Worm (Caenorhabditis elegans) whole organism, young adult: ENCODE results near the gene hsp-6.

ENCODE experiments used
- B0261.1 ChIP-seq: sonication (generic microtip); optimal IDR thresholded peaks from 2 replicates; lab custom pipeline; 2016; ENCODE audit warnings: mild to moderate bottlenecking, missing genetic modification characterization, moderate library complexity, missing compliant biosample characterization
- D2030.7 ChIP-seq: fragments of 200-800 bp; sonication (Bioruptor generic); IDR thresholded peaks from 2 replicates; pipeline ENCODE4 v1.3.6; 2022; ENCODE audit warnings: missing genetic modification reagents, missing genetic modification characterization, missing compliant biosample characterization
- F52B5.7 ChIP-seq: sonication (generic microtip); optimal IDR thresholded peaks from 2 replicates; lab custom pipeline; 2016; ENCODE audit warnings: mild to moderate bottlenecking, missing genetic modification characterization, missing compliant biosample characterization
- F55B11.4 ChIP-seq: sonication (generic microtip); optimal IDR thresholded peaks from 2 replicates; lab custom pipeline; 2016; ENCODE audit warnings: missing compliant biosample characterization, missing genetic modification characterization, borderline replicate concordance; ENCODE audit not compliant: insufficient read depth
- F57C9.4 ChIP-seq: sonication (generic microtip); optimal IDR thresholded peaks from 2 replicates; lab custom pipeline; 2017; ENCODE audit warnings: mild to moderate bottlenecking, missing genetic modification characterization, missing compliant biosample characterization
- Y67H2A.10 ChIP-seq: fragments of 200-800 bp; sonication (Bioruptor generic); conservative IDR thresholded peaks from 2 replicates; pipeline ENCODE4 v1.3.6; 2022; ENCODE audit warnings: missing genetic modification reagents, missing genetic modification characterization, missing compliant biosample characterization
- akir-1 ChIP-seq: fragments of 200-800 bp; sonication (Bioruptor generic); optimal IDR thresholded peaks from 2 replicates; lab custom pipeline; 2018; ENCODE audit warnings: mild to moderate bottlenecking, missing genetic modification characterization, moderate library complexity, missing compliant biosample characterization
- aptf-2 ChIP-seq: fragments of 200-800 bp; sonication (Bioruptor generic); conservative IDR thresholded peaks from 2 replicates; pipeline ENCODE4 v1.3.6; 2022; ENCODE audit warnings: missing genetic modification reagents, missing genetic modification characterization, missing compliant biosample characterization
- athp-1 ChIP-seq: sonication (generic microtip); optimal IDR thresholded peaks from 2 replicates; lab custom pipeline; 2017; ENCODE audit warnings: mild to moderate bottlenecking, missing genetic modification characterization, missing compliant biosample characterization
- attf-6 ChIP-seq: fragments of 200-800 bp; sonication (Bioruptor generic); IDR thresholded peaks from 2 replicates; pipeline ENCODE4 v1.3.6; 2022; ENCODE audit warnings: missing genetic modification reagents, missing genetic modification characterization, missing compliant biosample characterization
- ceh-40 ChIP-seq: fragments of 200-800 bp; sonication (Bioruptor generic); IDR thresholded peaks from 2 replicates; pipeline ENCODE4 v1.3.6; 2022; ENCODE audit warnings: missing genetic modification characterization, missing compliant biosample characterization
- ceh-79 ChIP-seq: sonication (generic microtip); optimal IDR thresholded peaks from 2 replicates; lab custom pipeline; 2017; ENCODE audit warnings: mild to moderate bottlenecking, missing genetic modification characterization, missing compliant biosample characterization
- chd-7 ChIP-seq: sonication (generic microtip); optimal IDR thresholded peaks from 2 replicates; lab custom pipeline; 2016; ENCODE audit warnings: mild to moderate bottlenecking, missing genetic modification characterization, moderate library complexity, missing compliant biosample characterization
- die-1 ChIP-seq: sonication (generic microtip); optimal IDR thresholded peaks from 2 replicates; lab custom pipeline; 2016; ENCODE audit warnings: missing genotype, mild to moderate bottlenecking, missing genetic modification characterization, missing compliant biosample characterization
- dpff-1 ChIP-seq: sonication (generic microtip); optimal IDR thresholded peaks from 2 replicates; lab custom pipeline; 2017; ENCODE audit warnings: mild to moderate bottlenecking, missing genetic modification characterization, missing compliant biosample characterization
- ekl-4 ChIP-seq: fragments of 200-800 bp; sonication (Bioruptor generic); IDR thresholded peaks from 2 replicates; pipeline ENCODE4 v1.3.6; 2022; ENCODE audit warnings: missing genetic modification reagents, missing genetic modification characterization, missing compliant biosample characterization
- hsf-1 ChIP-seq: fragments of 200-800 bp; sonication (Bioruptor generic); IDR thresholded peaks from 2 replicates; pipeline ENCODE4 v1.3.6; 2022; ENCODE audit warnings: missing genetic modification reagents, missing genetic modification characterization, missing compliant biosample characterization
- lin-26 ChIP-seq: fragments of 200-800 bp; sonication (Bioruptor generic); IDR thresholded peaks from 2 replicates; pipeline ENCODE4 v1.3.6; 2022; ENCODE audit warnings: missing genetic modification reagents, missing genetic modification characterization, missing compliant biosample characterization
- lin-35 ChIP-seq, 3 experiments: fragments of 150-350 bp in 2 of 3; sonication (generic microtip) in 1 of 3; optimal IDR thresholded peaks; 2 replicates each; lab custom pipeline; 2014 to 2018; ENCODE audit warnings: missing biosample characterization in 3 of 3, missing genetic modification characterization in 3 of 3, missing genetic modification reagents in 3 of 3
- lin-54 ChIP-seq: fragments of 200-800 bp; sonication (Bioruptor generic); optimal IDR thresholded peaks from 2 replicates; lab custom pipeline; 2018; ENCODE audit warnings: mild to moderate bottlenecking, missing genetic modification characterization, missing compliant biosample characterization
- lsy-27 ChIP-seq: sonication (generic microtip); optimal IDR thresholded peaks from 2 replicates; lab custom pipeline; 2017; ENCODE audit warnings: missing genetic modification characterization, mild to moderate bottlenecking, missing compliant biosample characterization, antibody characterized with exemption, missing genotype, borderline replicate concordance; ENCODE audit not compliant: insufficient read depth
- nfya-2 ChIP-seq: fragments of 200-800 bp; sonication (Bioruptor generic); IDR thresholded peaks from 2 replicates; pipeline ENCODE4 v1.3.6; 2022; ENCODE audit warnings: missing genetic modification reagents, missing genetic modification characterization, missing compliant biosample characterization
- nhr-90 ChIP-seq: sonication (generic microtip); optimal IDR thresholded peaks from 2 replicates; lab custom pipeline; 2016; ENCODE audit warnings: missing genotype, mild to moderate bottlenecking, missing genetic modification characterization, missing compliant biosample characterization
- pbrm-1 ChIP-seq: fragments of 200-800 bp; sonication (Bioruptor generic); IDR thresholded peaks from 2 replicates; pipeline ENCODE4 v1.3.6; 2022; ENCODE audit warnings: missing genetic modification reagents, missing genetic modification characterization, missing compliant biosample characterization
- rpc-1 ChIP-seq, 2 experiments: fragments of 150-350 bp in 1 of 2; sonication (generic microtip) in 1 of 2; optimal IDR thresholded peaks; 2 replicates each; lab custom pipeline; 2014 to 2018; ENCODE audit warnings: missing biosample characterization in 1 of 2, missing genetic modification characterization in 1 of 2, missing genetic modification reagents in 1 of 2, missing genotype in 1 of 2
- sdz-38 ChIP-seq: sonication (generic microtip); optimal IDR thresholded peaks from 2 replicates; lab custom pipeline; 2016; ENCODE audit warnings: missing genotype, missing genetic modification characterization, missing compliant biosample characterization
- snpc-1.3 ChIP-seq: sonication (generic microtip); optimal IDR thresholded peaks from 2 replicates; lab custom pipeline; 2017; ENCODE audit warnings: missing genetic modification characterization, mild to moderate bottlenecking, missing compliant biosample characterization, antibody characterized with exemption, moderate library complexity, missing genotype, missing genetic modification reagents; ENCODE audit not compliant: insufficient read depth
- snpc-3.4 ChIP-seq: sonication (generic microtip); optimal IDR thresholded peaks from 2 replicates; lab custom pipeline; 2017; ENCODE audit warnings: missing genetic modification characterization, mild to moderate bottlenecking, missing compliant biosample characterization, antibody characterized with exemption, moderate library complexity, missing genotype, missing genetic modification reagents
- tlf-1 ChIP-seq: fragments of 200-800 bp; sonication (Bioruptor generic); optimal IDR thresholded peaks from 2 replicates; lab custom pipeline; 2018; ENCODE audit warnings: mild to moderate bottlenecking, missing genetic modification characterization, missing compliant biosample characterization
- unc-130 ChIP-seq: sonication (generic microtip); optimal IDR thresholded peaks from 2 replicates; lab custom pipeline; 2016; ENCODE audit warnings: missing genetic modification reagents, missing genetic modification characterization, missing compliant biosample characterization
- xnd-1 ChIP-seq: sonication (generic microtip); optimal IDR thresholded peaks from 2 replicates; lab custom pipeline; 2016; ENCODE audit warnings: missing genotype, missing genetic modification reagents, missing genetic modification characterization, missing compliant biosample characterization
- zfh-2 ChIP-seq: fragments of 200-800 bp; sonication (Bioruptor generic); conservative IDR thresholded peaks from 2 replicates; pipeline ENCODE4 v1.3.6; 2022; ENCODE audit warnings: missing genetic modification reagents, missing genetic modification characterization, missing compliant biosample characterization
- zim-3 ChIP-seq: sonication (generic microtip); optimal IDR thresholded peaks from 2 replicates; lab custom pipeline; 2017; ENCODE audit warnings: mild to moderate bottlenecking, missing genetic modification characterization, moderate library complexity, missing compliant biosample characterization
- ztf-18 ChIP-seq: sonication (generic microtip); optimal IDR thresholded peaks from 2 replicates; lab custom pipeline; 2016; ENCODE audit warnings: missing genotype, mild to moderate bottlenecking, missing genetic modification characterization, missing compliant biosample characterization
- ztf-22 ChIP-seq: fragments of 200-800 bp; sonication (Bioruptor generic); optimal IDR thresholded peaks from 2 replicates; lab custom pipeline; 2018; ENCODE audit warnings: mild to moderate bottlenecking, missing genetic modification characterization, moderate library complexity, missing compliant biosample characterization
- ztf-25 ChIP-seq: fragments of 200-800 bp; sonication (Bioruptor generic); IDR thresholded peaks from 2 replicates; pipeline ENCODE4 v1.3.6; 2022; ENCODE audit warnings: missing genetic modification reagents, missing genetic modification characterization, missing compliant biosample characterization

hsp-6 gene

DNA sequence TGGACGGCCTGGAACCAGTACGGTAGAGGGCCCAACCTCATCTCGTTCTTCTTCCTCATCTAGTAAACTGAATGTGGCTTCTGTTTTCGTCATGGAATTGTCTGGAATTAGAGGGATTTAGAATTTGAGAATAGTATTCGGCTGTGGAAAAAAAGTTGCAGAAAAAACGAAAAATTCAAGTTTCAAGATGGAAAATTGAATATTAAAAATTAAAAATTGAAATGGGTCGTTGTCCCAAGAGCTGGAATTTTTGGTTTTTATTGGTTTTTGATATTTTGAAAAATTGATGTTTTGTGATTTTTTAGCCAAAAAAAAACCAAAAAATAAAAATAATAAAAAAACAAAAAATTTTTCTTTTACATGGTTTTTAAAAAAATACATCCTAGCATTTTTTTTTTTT, 20.7 kb downstream of the hsp-6 start, which contains the start of gene R02F11.3:
TSS of gene R02F11.3 (minus strand) at position 101 of the 400 bp plus-strand sequence.
- TF ChIP-seq ztf-18 (tag; lab: Kevin White, UChicago), result no peak
- TF ChIP-seq attf-6 (GFP tag; lab: Robert Waterston, UW), result no peak
- TF ChIP-seq athp-1 (tag; lab: Kevin White, UChicago), result no peak
- TF ChIP-seq akir-1, result no peak
- TF ChIP-seq ceh-40 (GFP tag; lab: Robert Waterston, UW), result no peak
- TF ChIP-seq die-1 (tag; lab: Kevin White, UChicago), result no peak
- no peak for TF ChIP-seq D2030.7 (GFP tag; lab: Robert Waterston, UW)

- TF ChIP-seq aptf-2 (no peak), chd-7 (no peak), lin-26 (GFP tag; lab: Robert Waterston, UW) (no peak), snpc-3.4 (tag; lab: Kevin White, UChicago) (no peak), zfh-2 (GFP tag; lab: Robert Waterston, UW) (peak; percentile 71), pbrm-1 (GFP tag; lab: Robert Waterston, UW) (no peak), ztf-25 (GFP tag; lab: Robert Waterston, UW) (0 out of 2 replicates have a peak, but pooled peaks have one; percentile 10)
Measured at ce11 chrV:4801943-4802342, 24.6 kb downstream of the hsp-6 start.

- TF ChIP-seq dpff-1 (tag; lab: Kevin White, UChicago) (no peak), hsf-1 (GFP tag; lab: Robert Waterston, UW) (0 out of 2 replicates have a peak, but pooled peaks have one; percentile 22)
- TF ChIP-seq, all 124 proteins: peak for 1
Measured at ce11 chrV:4800794-4801193, 25.8 kb downstream of the hsp-6 start, which contains the start of gene R02F11.1. Gene R02F11.1, plus strand, starts transcription at chrV:4801094.

DNA sequence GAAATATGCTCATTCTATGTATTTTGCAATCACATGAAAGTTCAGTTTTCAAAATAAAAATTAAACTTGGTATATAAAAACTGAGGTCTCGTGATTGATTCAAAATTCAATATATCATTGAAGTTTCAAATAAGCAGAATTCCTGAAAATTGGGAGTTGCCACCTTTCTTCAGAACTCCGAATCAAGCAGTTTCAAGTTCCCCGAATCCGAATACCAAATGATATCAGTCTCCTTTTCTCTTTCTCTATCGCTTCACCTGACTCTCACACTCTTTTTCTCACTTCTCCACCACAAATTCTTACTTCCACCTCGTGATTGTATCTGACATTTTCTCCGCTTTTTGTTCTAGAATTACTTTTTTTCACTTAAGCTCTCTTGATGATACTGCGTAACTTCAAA, 32.3 kb downstream of the hsp-6 start, which contains the start of gene R02F11.2:
TSS of gene R02F11.2 (plus strand) at position 292 of the 400 bp plus-strand sequence.
- no peak for TF ChIP-seq sdz-38
- TF ChIP-seq lsy-27 (tag; lab: Kevin White, UChicago), result no peak
- TF ChIP-seq ekl-4, result no peak
- TF ChIP-seq rpc-1 (optimal IDR thresholded peaks at IDR 0.05; lab: Kevin White, UChicago), result no peak
- TF ChIP-seq rpc-1 (tag; optimal IDR thresholded peaks at IDR 0.05; lab: Kevin White, UChicago), result no peak
- no peak for TF ChIP-seq F57C9.4 (tag; lab: Kevin White, UChicago)

ce11 chrV:4791569-4791968, 35.0 kb downstream of the hsp-6 start, which contains the start of gene R02F11.11:
Gene R02F11.11, plus strand, starts transcription at chrV:4791869.
- TF ChIP-seq nfya-2 (GFP tag; lab: Robert Waterston, UW) (no peak), F55B11.4 (tag; lab: Kevin White, UChicago) (no peak), F52B5.7 (tag; lab: Kevin White, UChicago) (no peak), B0261.1 (no peak), ztf-22 (GFP tag; lab: Kevin White, UChicago) (no peak), snpc-1.3 (tag; lab: Kevin White, UChicago) (no peak), tlf-1 (GFP tag; lab: Kevin White, UChicago) (no peak), lin-35 (GFP tag; optimal IDR thresholded peaks at IDR 0.05; lab: Kevin White, UChicago) (no peak), unc-130 (GFP tag; lab: Kevin White, UChicago) (no peak), ztf-25 (GFP tag; lab: Robert Waterston, UW) (no peak), zim-3 (no peak), xnd-1 (tag; lab: Kevin White, UChicago) (no peak), ceh-79 (tag; lab: Kevin White, UChicago) (no peak), lin-54 (GFP tag; lab: Kevin White, UChicago) (no peak), Y67H2A.10 (GFP tag; lab: Robert Waterston, UW) (no peak), nhr-90 (tag; lab: Kevin White, UChicago) (no peak)
